Worm (Caenorhabditis elegans): ENCODE results near the gene W02B12.12.

The W02B12.12 gene

DNA sequence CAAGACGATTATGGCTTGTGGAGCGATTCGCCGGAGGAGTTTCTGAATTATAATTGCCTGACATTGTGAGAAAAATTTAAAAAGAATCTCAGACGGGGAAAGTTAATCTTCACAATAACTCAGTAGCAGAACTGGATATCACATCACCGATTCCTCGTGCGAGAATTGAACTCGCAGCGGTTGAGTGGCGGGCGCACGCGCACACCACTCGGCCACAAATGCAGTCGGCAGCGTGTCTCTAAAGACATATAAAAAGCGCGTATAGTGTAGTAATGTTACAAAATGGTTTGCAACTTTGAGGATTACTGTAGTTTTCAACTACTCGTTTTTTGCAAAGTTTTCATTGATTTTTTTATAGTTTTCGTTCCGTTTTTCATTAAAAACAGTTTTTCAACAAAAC is 5.6 kb upstream of the W02B12.12 start (continued):
- peak; percentile 74 for TF ChIP-seq nhr-90 (tag; optimal IDR thresholded peaks at IDR 0.05; ENCODE audit: poor library complexity)
- TF ChIP-seq lir-3 (tag; optimal IDR thresholded peaks at IDR 0.05; ENCODE audit: poor library complexity) = peak; percentile 82
- no peak for TF ChIP-seq nhr-28 (tag; optimal IDR thresholded peaks at IDR 0.05)
- peak; percentile 54 to 62 for TF ChIP-seq efl-1 (optimal IDR thresholded peaks at IDR 0.05)
- peak; percentile 50 to 96 for TF ChIP-seq efl-1 (GFP tag; optimal IDR thresholded peaks at IDR 0.05 in 1 of 2)
- peak; percentile 16 for TF ChIP-seq unc-86 (tag; optimal IDR thresholded peaks at IDR 0.05)
- no peak for TF ChIP-seq sox-4 (tag; optimal IDR thresholded peaks at IDR 0.05)
- TF ChIP-seq C34B4.2 (tag; optimal IDR thresholded peaks at IDR 0.05) = no peak
- peak; percentile 78 for TF ChIP-seq nhr-47 (tag; optimal IDR thresholded peaks at IDR 0.05)
- peak; percentile 41 for TF ChIP-seq skn-1 (tag; optimal IDR thresholded peaks at IDR 0.05)
- TF ChIP-seq ceh-8 (GFP tag; optimal IDR thresholded peaks at IDR 0.05) = no peak
- TF ChIP-seq vab-15 (tag; optimal IDR thresholded peaks at IDR 0.05) = peak; percentile 48
- no peak for TF ChIP-seq ets-5 (GFP tag; IDR thresholded peaks at IDR 0.05)
- no peak for TF ChIP-seq pqm-1 (tag; optimal IDR thresholded peaks at IDR 0.05)

ce11 chrII:11476410-11476809 is 2.6 kb downstream of the W02B12.12 start, which contains the start of gene W02B12.16:
W02B12.16 (minus strand) TSS chrII:11476510.
- TF ChIP-seq mep-1 (tag; optimal IDR thresholded peaks at IDR 0.05) = no peak

ce11 chrII:11473525-11474181 is 5.3 kb downstream of the W02B12.12 start, which contains the start of the genes metl-1 and W02B12.11:
metl-1 (minus strand) TSS chrII:11473575.
W02B12.11 (plus strand) TSS chrII:11473861.
- peak; percentile 92 for TF ChIP-seq nhr-90 (tag; optimal IDR thresholded peaks at IDR 0.05; ENCODE audit: poor library complexity)
- TF ChIP-seq egl-27 (tag; optimal IDR thresholded peaks at IDR 0.05) = no peak
- TF ChIP-seq elt-3 (tag; optimal IDR thresholded peaks at IDR 0.05) = peak in 3 of 6 experiments; percentile 19 to 84 (median 72)
- no peak for TF ChIP-seq hlh-17 (GFP tag; optimal IDR thresholded peaks at IDR 0.05; ENCODE audit: borderline replicate concordance)
- TF ChIP-seq swsn-7 (tag; optimal IDR thresholded peaks at IDR 0.05) = peak; percentile 90
- TF ChIP-seq zag-1 (tag; optimal IDR thresholded peaks at IDR 0.05) = peak; percentile 46
- TF ChIP-seq sup-37 (GFP tag; optimal IDR thresholded peaks at IDR 0.05) = peak; percentile 9
- peak; percentile 74 for TF ChIP-seq irx-1 (tag; optimal IDR thresholded peaks at IDR 0.05)
- peak; percentile 39 for TF ChIP-seq nhr-77 (tag; optimal IDR thresholded peaks at IDR 0.05)
- TF ChIP-seq tbx-2 (tag; optimal IDR thresholded peaks at IDR 0.05) = peak; percentile 88
- peak; percentile 67 for TF ChIP-seq lin-13 (GFP tag; optimal IDR thresholded peaks at IDR 0.05)
- TF ChIP-seq C16A3.4 (tag; optimal IDR thresholded peaks at IDR 0.05) = peak; percentile 88
- peak; percentile 89 for TF ChIP-seq grh-1 (GFP tag; IDR thresholded peaks at IDR 0.05)
- peak; percentile 74 for TF ChIP-seq aha-1 (tag; optimal IDR thresholded peaks at IDR 0.05)
- peak; percentile 91 for TF ChIP-seq nhr-47 (tag; optimal IDR thresholded peaks at IDR 0.05)
- peak; percentile 80 for TF ChIP-seq unc-130 (tag; optimal IDR thresholded peaks at IDR 0.05)
- TF ChIP-seq rnt-1 (tag; optimal IDR thresholded peaks at IDR 0.05) = peak; percentile 93
- TF ChIP-seq nhr-20 (tag; optimal IDR thresholded peaks at IDR 0.05) = peak; percentile 89
- TF ChIP-seq ztf-4 (tag; optimal IDR thresholded peaks at IDR 0.05) = peak; percentile 80
- TF ChIP-seq lin-35 (GFP tag; optimal IDR thresholded peaks at IDR 0.05) = peak; percentile 83 to 85
- TF ChIP-seq pag-3 (tag; optimal IDR thresholded peaks at IDR 0.05; ENCODE audit: borderline replicate concordance, insufficient read depth) = no peak
- 0 out of 2 replicates have a peak, but pooled peaks have one; percentile 40 for TF ChIP-seq ceh-88 (GFP tag; IDR thresholded peaks at IDR 0.05)
- TF ChIP-seq nhr-28 (tag; optimal IDR thresholded peaks at IDR 0.05) = no peak
- no peak for TF ChIP-seq nhr-237 (tag; optimal IDR thresholded peaks at IDR 0.05)
- TF ChIP-seq ces-1 (GFP tag; optimal IDR thresholded peaks at IDR 0.05) = no peak
- peak; percentile 29 for TF ChIP-seq aly-2 (tag; optimal IDR thresholded peaks at IDR 0.05)
- peak; percentile 85 for TF ChIP-seq xbp-1 (tag; optimal IDR thresholded peaks at IDR 0.05)
- no peak for TF ChIP-seq lin-14 (GFP tag; optimal IDR thresholded peaks at IDR 0.05)
- no peak for TF ChIP-seq unc-62 (GFP tag; optimal IDR thresholded peaks at IDR 0.05)
- peak; percentile 46 for TF ChIP-seq fkh-4 (tag; optimal IDR thresholded peaks at IDR 0.05; ENCODE audit: borderline replicate concordance)
- peak; percentile 86 to 93 (median 90) for TF ChIP-seq ceh-82 (tag; optimal IDR thresholded peaks at IDR 0.05)
- peak; percentile 69 for TF ChIP-seq C04F5.9 (tag; optimal IDR thresholded peaks at IDR 0.05)
- TF ChIP-seq efl-1 (optimal IDR thresholded peaks at IDR 0.05) = peak; percentile 80 to 85
- peak; percentile 79 to 98 for TF ChIP-seq efl-1 (GFP tag; optimal IDR thresholded peaks at IDR 0.05 in 1 of 2)
- peak; percentile 4 for TF ChIP-seq hpl-2 (GFP tag; optimal IDR thresholded peaks at IDR 0.05)
- TF ChIP-seq pqm-1 (tag; optimal IDR thresholded peaks at IDR 0.05) = no peak
- peak; percentile 92 for TF ChIP-seq nhr-19 (GFP tag; conservative IDR thresholded peaks at IDR 0.05)
- TF ChIP-seq egl-13 (tag; optimal IDR thresholded peaks at IDR 0.05) = peak; percentile 58

All from whole organism, L1 larva.